Worm (Caenorhabditis elegans) whole organism, L4 larva: ENCODE measurements around the gene cmk-1.

Experiments used
- D1046.2 ChIP-seq: fragments of 200-800 bp; sonication (Bioruptor generic); IDR thresholded peaks from 2 replicates; pipeline ENCODE4 v1.3.6; 2022; ENCODE audit warnings: missing genetic modification characterization, missing compliant biosample characterization
- F10B5.3 ChIP-seq: sonication (generic microtip); optimal IDR thresholded peaks from 2 replicates; lab custom pipeline; 2016; ENCODE audit warnings: mild to moderate bottlenecking, missing genetic modification characterization, missing compliant biosample characterization
- F37D6.2 ChIP-seq: sonication (generic microtip); optimal IDR thresholded peaks from 2 replicates; lab custom pipeline; 2016; ENCODE audit warnings: mild to moderate bottlenecking, missing genetic modification characterization, missing compliant biosample characterization
- F49E8.2 ChIP-seq: sonication (generic microtip); optimal IDR thresholded peaks from 2 replicates; lab custom pipeline; 2016; ENCODE audit warnings: missing compliant biosample characterization, mild to moderate bottlenecking, missing genetic modification characterization, borderline replicate concordance
- T26A8.4 ChIP-seq: fragments of 200-800 bp; sonication (Bioruptor generic); IDR thresholded peaks from 2 replicates; pipeline ENCODE4 v1.3.6; 2022; ENCODE audit warnings: missing genetic modification characterization, missing compliant biosample characterization
- Y48G9A.11 ChIP-seq: fragments of 200-800 bp; sonication (Bioruptor generic); IDR thresholded peaks from 2 replicates; pipeline ENCODE4 v1.3.6; 2022; ENCODE audit warnings: missing genetic modification reagents, missing genetic modification characterization, missing compliant biosample characterization
- Y5F2A.4 ChIP-seq: fragments of 200-800 bp; sonication (Bioruptor generic); optimal IDR thresholded peaks from 2 replicates; lab custom pipeline; 2018; ENCODE audit warnings: mild to moderate bottlenecking, missing genetic modification characterization, missing compliant biosample characterization
- Y75B8A.6 ChIP-seq: fragments of 200-800 bp; sonication (Bioruptor generic); IDR thresholded peaks from 2 replicates; pipeline ENCODE4 v1.3.6; 2022; ENCODE audit warnings: missing genetic modification reagents, missing genetic modification characterization, missing compliant biosample characterization
- ZK546.5 ChIP-seq, 2 experiments: sonication (generic microtip); optimal IDR thresholded peaks; 2 replicates each; lab custom pipeline; 2017; ENCODE audit warnings: missing biosample characterization in 2 of 2, missing genetic modification characterization in 2 of 2
- ama-1 ChIP-seq: fragments of 150-350 bp; optimal IDR thresholded peaks from 2 replicates; lab custom pipeline; 2014; ENCODE audit warnings: inconsistent platforms, mixed read lengths
- ceh-20 ChIP-seq: fragments of 200-800 bp; sonication (Bioruptor generic); IDR thresholded peaks from 2 replicates; pipeline ENCODE4 v1.3.6; 2022; ENCODE audit warnings: missing genetic modification reagents, missing genetic modification characterization, missing compliant biosample characterization
- ceh-32 ChIP-seq: sonication (generic microtip); optimal IDR thresholded peaks from 2 replicates; lab custom pipeline; 2016; ENCODE audit warnings: mild to moderate bottlenecking, missing genetic modification characterization, missing compliant biosample characterization; ENCODE audit not compliant: poor library complexity
- cey-2 ChIP-seq: sonication (generic microtip); optimal IDR thresholded peaks from 3 replicates; lab custom pipeline; 2017; ENCODE audit warnings: missing genetic modification characterization, mild to moderate bottlenecking, missing compliant biosample characterization, antibody characterized with exemption, borderline replicate concordance; ENCODE audit not compliant: insufficient read depth
- ctbp-1 ChIP-seq: fragments of 200-800 bp; sonication (Bioruptor generic); IDR thresholded peaks from 2 replicates; pipeline ENCODE4 v1.3.6; 2022; ENCODE audit warnings: missing genetic modification reagents, missing genetic modification characterization, missing compliant biosample characterization
- daf-12 ChIP-seq: fragments of 150-350 bp; optimal IDR thresholded peaks from 2 replicates; lab custom pipeline; 2014; ENCODE audit warnings: missing biosample characterization, missing genetic modification reagents, missing genetic modification characterization
- dmd-6 ChIP-seq: fragments of 200-800 bp; sonication (Bioruptor generic); IDR thresholded peaks from 2 replicates; pipeline ENCODE4 v1.3.6; 2022; ENCODE audit warnings: missing genetic modification reagents, missing genetic modification characterization, missing compliant biosample characterization
- dpl-1 ChIP-seq: fragments of 150-350 bp; optimal IDR thresholded peaks from 2 replicates; lab custom pipeline; 2014; ENCODE audit warnings: missing biosample characterization, missing genetic modification reagents, missing genetic modification characterization
- duxl-1 ChIP-seq: sonication (generic microtip); optimal IDR thresholded peaks from 2 replicates; lab custom pipeline; 2016; ENCODE audit warnings: mild to moderate bottlenecking, missing genetic modification characterization, moderate library complexity, missing compliant biosample characterization; ENCODE audit not compliant: poor library complexity
- egl-43 ChIP-seq: fragments of 200-800 bp; sonication (Bioruptor generic); IDR thresholded peaks from 2 replicates; pipeline ENCODE4 v1.3.6; 2022; ENCODE audit warnings: missing genetic modification reagents, missing genetic modification characterization, missing compliant biosample characterization
- fos-1 ChIP-seq: fragments of 150-350 bp; optimal IDR thresholded peaks from 2 replicates; lab custom pipeline; 2014; ENCODE audit warnings: missing biosample characterization, missing genetic modification characterization
- hif-1 ChIP-seq, 2 experiments: sonication (generic microtip); optimal IDR thresholded peaks; 2 replicates each; lab custom pipeline; 2016 to 2017; ENCODE audit warnings: missing compliant biosample characterization in 2 of 2, missing genetic modification characterization in 2 of 2, missing genetic modification reagents in 2 of 2, missing genotype in 2 of 2, mild to moderate bottlenecking in 1 of 2
- hlh-30 ChIP-seq: sonication (generic microtip); optimal IDR thresholded peaks from 2 replicates; lab custom pipeline; 2017; ENCODE audit warnings: antibody characterized with exemption, mild to moderate bottlenecking, missing genetic modification characterization, missing compliant biosample characterization; ENCODE audit not compliant: insufficient read depth
- hmg-1.1 ChIP-seq: fragments of 200-800 bp; sonication (Bioruptor generic); IDR thresholded peaks from 2 replicates; pipeline ENCODE4 v1.3.6; 2022; ENCODE audit warnings: missing genetic modification reagents, missing genetic modification characterization, missing compliant biosample characterization
- lim-7 ChIP-seq: fragments of 200-800 bp; sonication (Bioruptor generic); IDR thresholded peaks from 2 replicates; pipeline ENCODE4 v1.3.6; 2022; ENCODE audit warnings: missing genetic modification characterization, missing compliant biosample characterization
- lin-13 ChIP-seq: fragments of 150-350 bp; optimal IDR thresholded peaks from 2 replicates; lab custom pipeline; 2014; ENCODE audit warnings: missing biosample characterization, missing genetic modification reagents, missing genetic modification characterization
- lin-15B ChIP-seq: fragments of 150-350 bp; sonication (generic microtip); optimal IDR thresholded peaks from 3 replicates; lab custom pipeline; 2014; ENCODE audit warnings: missing biosample characterization, missing genetic modification characterization
- lin-29 ChIP-seq: fragments of 200-800 bp; sonication (Bioruptor generic); IDR thresholded peaks from 2 replicates; pipeline ENCODE4 v1.3.6; 2022; ENCODE audit warnings: missing genetic modification reagents, missing genetic modification characterization, missing compliant biosample characterization
- lir-3 ChIP-seq: sonication (generic microtip); optimal IDR thresholded peaks from 2 replicates; lab custom pipeline; 2016; ENCODE audit warnings: mild to moderate bottlenecking, missing genetic modification characterization, missing compliant biosample characterization
- madf-9 ChIP-seq: fragments of 200-800 bp; sonication (Bioruptor generic); conservative IDR thresholded peaks from 2 replicates; pipeline ENCODE4 v1.3.6; 2022; ENCODE audit warnings: missing genetic modification reagents, missing genetic modification characterization, missing compliant biosample characterization
- mdl-1 ChIP-seq, 2 experiments: fragments of 150-350 bp in 1 of 2; sonication (generic microtip) in 1 of 2; optimal IDR thresholded peaks; 2 replicates each; lab custom pipeline; 2014 to 2017; ENCODE audit warnings: missing biosample characterization in 2 of 2, missing genetic modification characterization in 2 of 2
- mdt-29 ChIP-seq: fragments of 200-800 bp; sonication (Bioruptor generic); IDR thresholded peaks from 2 replicates; pipeline ENCODE4 v1.3.6; 2022; ENCODE audit warnings: missing genetic modification reagents, missing genetic modification characterization, missing compliant biosample characterization
- mep-1 ChIP-seq: fragments of 150-350 bp; sonication (generic microtip); optimal IDR thresholded peaks from 3 replicates; lab custom pipeline; 2014; ENCODE audit warnings: missing biosample characterization, missing genetic modification characterization
- mxl-2 ChIP-seq: fragments of 200-800 bp; sonication (Bioruptor generic); conservative IDR thresholded peaks from 2 replicates; pipeline ENCODE4 v1.3.6; 2022; ENCODE audit warnings: missing genetic modification reagents, missing genetic modification characterization, missing compliant biosample characterization
- nhr-10 ChIP-seq: fragments of 150-350 bp; optimal IDR thresholded peaks from 2 replicates; lab custom pipeline; 2014; ENCODE audit warnings: missing biosample characterization, missing genetic modification characterization
- nhr-25 ChIP-seq: sonication (generic microtip); optimal IDR thresholded peaks from 2 replicates; lab custom pipeline; 2017; ENCODE audit warnings: missing genetic modification characterization, mild to moderate bottlenecking, missing compliant biosample characterization, antibody characterized with exemption, moderate library complexity, borderline replicate concordance; ENCODE audit not compliant: insufficient read depth
- nhr-28 ChIP-seq: fragments of 150-350 bp; optimal IDR thresholded peaks from 2 replicates; lab custom pipeline; 2014; ENCODE audit warnings: missing biosample characterization, missing genetic modification characterization
- nhr-41 ChIP-seq: fragments of 200-800 bp; sonication (Bioruptor generic); IDR thresholded peaks from 2 replicates; pipeline ENCODE4 v1.3.6; 2022; ENCODE audit warnings: missing genetic modification reagents, missing genetic modification characterization, missing compliant biosample characterization
- nhr-48 ChIP-seq: sonication (generic microtip); optimal IDR thresholded peaks from 2 replicates; lab custom pipeline; 2016; ENCODE audit warnings: mild to moderate bottlenecking, missing genetic modification characterization, missing compliant biosample characterization
- nhr-76 ChIP-seq: fragments of 150-350 bp; optimal IDR thresholded peaks from 2 replicates; lab custom pipeline; 2014; ENCODE audit warnings: missing biosample characterization, missing genetic modification characterization
- nhr-77 ChIP-seq: fragments of 150-350 bp; optimal IDR thresholded peaks from 2 replicates; lab custom pipeline; 2014; ENCODE audit warnings: missing biosample characterization, missing genetic modification characterization
- pqm-1 ChIP-seq: sonication (generic microtip); optimal IDR thresholded peaks from 2 replicates; lab custom pipeline; 2017; ENCODE audit warnings: missing biosample characterization, missing genetic modification characterization
- set-16 ChIP-seq: fragments of 200-800 bp; sonication (Bioruptor generic); IDR thresholded peaks from 2 replicates; pipeline ENCODE4 v1.3.6; 2022; ENCODE audit warnings: missing genetic modification reagents, missing genetic modification characterization, missing compliant biosample characterization
- snpc-1.2 ChIP-seq: fragments of 200-800 bp; sonication (Bioruptor generic); IDR thresholded peaks from 2 replicates; pipeline ENCODE4 v1.3.6; 2022; ENCODE audit warnings: missing genetic modification reagents, missing genetic modification characterization, missing compliant biosample characterization
- unc-130 ChIP-seq: sonication (generic microtip); optimal IDR thresholded peaks from 2 replicates; lab custom pipeline; 2016; ENCODE audit warnings: missing genetic modification reagents, missing genetic modification characterization, missing compliant biosample characterization
- unc-39 ChIP-seq: sonication (generic microtip); optimal IDR thresholded peaks from 2 replicates; lab custom pipeline; 2017; ENCODE audit warnings: missing biosample characterization, missing genetic modification characterization
- vab-7 ChIP-seq: fragments of 200-800 bp; sonication (Bioruptor generic); IDR thresholded peaks from 2 replicates; pipeline ENCODE4 v1.3.6; 2022; ENCODE audit warnings: missing genetic modification reagents, missing genetic modification characterization, missing compliant biosample characterization
- zfp-3 ChIP-seq: fragments of 200-800 bp; sonication (Bioruptor generic); conservative IDR thresholded peaks from 2 replicates; pipeline ENCODE4 v1.3.6; 2022; ENCODE audit warnings: missing genetic modification reagents, missing genetic modification characterization, missing compliant biosample characterization
- zip-11 ChIP-seq: fragments of 200-800 bp; sonication (Bioruptor generic); IDR thresholded peaks from 2 replicates; pipeline ENCODE4 v1.3.6; 2022; ENCODE audit warnings: missing genetic modification characterization, missing compliant biosample characterization
- zip-2 ChIP-seq: fragments of 150-350 bp; optimal IDR thresholded peaks from 2 replicates; lab custom pipeline; 2014; ENCODE audit warnings: missing biosample characterization, missing genetic modification characterization
- ztf-11 ChIP-seq: fragments of 150-350 bp; optimal IDR thresholded peaks from 2 replicates; lab custom pipeline; 2014; ENCODE audit warnings: missing biosample characterization, missing genetic modification characterization
- ztf-7 ChIP-seq: fragments of 150-350 bp; optimal IDR thresholded peaks from 2 replicates; lab custom pipeline; 2014; ENCODE audit warnings: missing biosample characterization, missing genetic modification characterization

Gene cmk-1

ce11 chrIV:1857866-1858271, 33.6 kb downstream of the cmk-1 start (continued):
- peak; percentile 63; the same call in 1 of the 2 replicates for TF ChIP-seq T26A8.4
- peak; percentile 41; the same call in 1 of the 2 replicates for TF ChIP-seq ceh-20 (GFP tag; lab: Robert Waterston, UW)
- TF ChIP-seq nhr-41, result no peak
- TF ChIP-seq egl-43, result no peak
- TF ChIP-seq cey-2 (tag; lab: Kevin White, UChicago), result no peak
- no peak for TF ChIP-seq daf-12 (tag; lab: Kevin White, UChicago)
- no peak for TF ChIP-seq ZK546.5 (tag; optimal IDR thresholded peaks at IDR 0.05; lab: Kevin White, UChicago)
- no peak for TF ChIP-seq lim-7 (GFP tag; lab: Robert Waterston, UW)
- TF ChIP-seq hmg-1.1 (GFP tag; lab: Robert Waterston, UW), result peak; percentile 74; the same call in 1 of the 2 replicates
- no peak for TF ChIP-seq fos-1 (tag; lab: Kevin White, UChicago)
- TF ChIP-seq zip-2, result peak; percentile 15
- no peak for TF ChIP-seq snpc-1.2 (GFP tag; lab: Robert Waterston, UW)
- TF ChIP-seq nhr-76 (tag; lab: Kevin White, UChicago), result no peak
- peak; percentile 24; the same call in 1 of the 2 replicates for TF ChIP-seq ctbp-1 (GFP tag; lab: Robert Waterston, UW)
- peak; percentile 29 for TF ChIP-seq pqm-1 (tag; lab: Kevin White, UChicago)
- no peak for TF ChIP-seq D1046.2 (GFP tag; lab: Robert Waterston, UW)
- TF ChIP-seq Y48G9A.11 (GFP tag; lab: Robert Waterston, UW), result no peak
- TF ChIP-seq duxl-1 (tag; lab: Kevin White, UChicago), result peak; percentile 19
- TF ChIP-seq mdl-1 (tag; optimal IDR thresholded peaks at IDR 0.05; lab: Kevin White, UChicago), result peak; percentile 83 to 94
- peak; percentile 68 for TF ChIP-seq mep-1 (tag; lab: Kevin White, UChicago)
- peak in 1 of 2 experiments; percentile 57 for TF ChIP-seq hif-1 (tag; optimal IDR thresholded peaks at IDR 0.05; lab: Kevin White, UChicago)
- no peak for TF ChIP-seq nhr-10 (tag; lab: Kevin White, UChicago)
- no peak for TF ChIP-seq ztf-7 (tag; lab: Kevin White, UChicago)
- peak; percentile 88 for TF ChIP-seq nhr-28 (tag; lab: Kevin White, UChicago)
- TF ChIP-seq set-16, result peak; percentile 88
- TF ChIP-seq lir-3 (tag; lab: Kevin White, UChicago), result no peak
- TF ChIP-seq Y5F2A.4 (GFP tag; lab: Kevin White, UChicago), result no peak
- peak; percentile 91 for TF ChIP-seq hlh-30
- no peak for TF ChIP-seq F10B5.3 (tag; lab: Kevin White, UChicago)
- TF ChIP-seq unc-130 (GFP tag; lab: Kevin White, UChicago), result no peak
- no peak; the same call in 1 of the 2 replicates for TF ChIP-seq madf-9 (GFP tag; lab: Robert Waterston, UW)
- TF ChIP-seq zip-11, result no peak
- peak; percentile 93 for TF ChIP-seq dmd-6 (GFP tag; lab: Robert Waterston, UW)
- TF ChIP-seq vab-7 (GFP tag; lab: Robert Waterston, UW), result no peak
- no peak for TF ChIP-seq lin-15B
- peak; percentile 57 for TF ChIP-seq ama-1 (lab: Kevin White, UChicago)
- TF ChIP-seq unc-39, result no peak
- TF ChIP-seq mxl-2 (GFP tag; lab: Robert Waterston, UW), result no peak
- peak; percentile 30 for TF ChIP-seq nhr-25 (tag; lab: Kevin White, UChicago)
- TF ChIP-seq lin-29 (GFP tag; lab: Robert Waterston, UW), result no peak
- peak; percentile 12 for TF ChIP-seq F37D6.2 (tag; lab: Kevin White, UChicago)
- TF ChIP-seq mdt-29, result no peak
- TF ChIP-seq lin-13 (GFP tag; lab: Kevin White, UChicago), result peak; percentile 54
- peak; percentile 51 for TF ChIP-seq nhr-77 (tag; lab: Kevin White, UChicago)
- no peak for TF ChIP-seq Y75B8A.6 (GFP tag; lab: Robert Waterston, UW)
- TF ChIP-seq ztf-11 (tag; lab: Kevin White, UChicago), result no peak
- peak; percentile 37 for TF ChIP-seq dpl-1 (GFP tag; lab: Kevin White, UChicago)
- TF ChIP-seq F49E8.2 (tag; lab: Kevin White, UChicago), result no peak
- TF ChIP-seq zfp-3 (GFP tag; lab: Robert Waterston, UW), result 0 out of 2 replicates have a peak, but pooled peaks have one; percentile 52
- no peak for TF ChIP-seq ceh-32
- TF ChIP-seq nhr-48 (tag; lab: Kevin White, UChicago), result peak; percentile 61
